Worm (Caenorhabditis elegans) whole organism, L3 larva: ENCODE measurements around the gene F42G4.5.

Experiments used
- R02D3.7 ChIP-seq: fragments of 150-350 bp; optimal IDR thresholded peaks from 2 replicates; lab custom pipeline; 2014; ENCODE audit warnings: missing biosample characterization, missing genetic modification characterization
- ZK546.5 ChIP-seq: sonication (generic microtip); optimal IDR thresholded peaks from 2 replicates; lab custom pipeline; 2017; ENCODE audit warnings: missing biosample characterization, missing genetic modification characterization
- aly-2 ChIP-seq: fragments of 150-350 bp; optimal IDR thresholded peaks from 2 replicates; lab custom pipeline; 2014; ENCODE audit warnings: missing biosample characterization, missing genetic modification characterization
- ceh-16 ChIP-seq: sonication (generic microtip); optimal IDR thresholded peaks from 2 replicates; lab custom pipeline; 2017; ENCODE audit warnings: missing biosample characterization, missing genetic modification characterization
- ceh-28 ChIP-seq: fragments of 150-350 bp; optimal IDR thresholded peaks from 2 replicates; lab custom pipeline; 2014; ENCODE audit warnings: missing biosample characterization, missing genetic modification reagents, missing genetic modification characterization
- ceh-9 ChIP-seq: sonication (generic microtip); optimal IDR thresholded peaks from 2 replicates; lab custom pipeline; 2018; ENCODE audit warnings: missing biosample characterization, missing genetic modification characterization
- daf-12 ChIP-seq: fragments of 150-350 bp; optimal IDR thresholded peaks from 2 replicates; lab custom pipeline; 2014; ENCODE audit warnings: missing biosample characterization, missing genetic modification reagents, missing genetic modification characterization
- egl-27 ChIP-seq: sonication (generic microtip); optimal IDR thresholded peaks from 4 replicates; lab custom pipeline; 2017; ENCODE audit warnings: missing biosample characterization, missing genetic modification reagents, missing genetic modification characterization
- egl-5 ChIP-seq: fragments of 150-350 bp; optimal IDR thresholded peaks from 2 replicates; lab custom pipeline; 2017; ENCODE audit warnings: missing biosample characterization, missing genetic modification reagents, missing genetic modification characterization, inconsistent platforms
- elt-1 ChIP-seq: fragments of 150-350 bp; optimal IDR thresholded peaks from 2 replicates; lab custom pipeline; 2014; ENCODE audit warnings: missing biosample characterization, missing genetic modification characterization
- elt-3 ChIP-seq, 3 experiments: fragments of 150-350 bp in 1 of 3; sonication (generic microtip) in 2 of 3; optimal IDR thresholded peaks; 2 replicates in 2 of 3; 4 replicates in 1 of 3; lab custom pipeline; 2014 to 2017; ENCODE audit warnings: missing biosample characterization in 3 of 3, missing genetic modification characterization in 3 of 3
- eor-1 ChIP-seq, 2 experiments: fragments of 150-350 bp; optimal IDR thresholded peaks; 2 replicates each; lab custom pipeline; 2014 to 2018; ENCODE audit warnings: missing biosample characterization in 2 of 2, missing genetic modification characterization in 2 of 2
- fkh-2 ChIP-seq: fragments of 150-350 bp; optimal IDR thresholded peaks from 2 replicates; lab custom pipeline; 2014; ENCODE audit warnings: missing biosample characterization, missing genetic modification reagents, missing genetic modification characterization
- hmg-11 ChIP-seq: sonication (generic microtip); optimal IDR thresholded peaks from 2 replicates; lab custom pipeline; 2016; ENCODE audit warnings: missing genetic modification characterization, missing compliant biosample characterization
- jun-1 ChIP-seq: fragments of 150-350 bp; optimal IDR thresholded peaks from 2 replicates; lab custom pipeline; 2014; ENCODE audit warnings: missing biosample characterization, missing genetic modification reagents, missing genetic modification characterization
- lin-15B ChIP-seq: fragments of 150-350 bp; optimal IDR thresholded peaks from 2 replicates; lab custom pipeline; 2014; ENCODE audit warnings: missing biosample characterization, missing genetic modification characterization
- lin-39 ChIP-seq: fragments of 150-350 bp; optimal IDR thresholded peaks from 2 replicates; lab custom pipeline; 2018; ENCODE audit warnings: missing biosample characterization, missing genetic modification reagents, missing genetic modification characterization
- mdl-1 ChIP-seq: fragments of 150-350 bp; optimal IDR thresholded peaks from 2 replicates; lab custom pipeline; 2014; ENCODE audit warnings: missing biosample characterization, missing genetic modification characterization
- nfya-1 ChIP-seq: sonication (generic microtip); optimal IDR thresholded peaks from 2 replicates; lab custom pipeline; 2017; ENCODE audit warnings: missing genetic modification characterization, mild to moderate bottlenecking, missing compliant biosample characterization, antibody characterized with exemption, moderate library complexity; ENCODE audit not compliant: insufficient read depth
- nhr-11 ChIP-seq: fragments of 150-350 bp; optimal IDR thresholded peaks from 2 replicates; lab custom pipeline; 2014; ENCODE audit warnings: missing biosample characterization, missing genetic modification characterization
- nhr-12 ChIP-seq: fragments of 150-350 bp; optimal IDR thresholded peaks from 2 replicates; lab custom pipeline; 2014; ENCODE audit warnings: missing biosample characterization, missing genetic modification characterization
- nhr-23 ChIP-seq: fragments of 150-350 bp; optimal IDR thresholded peaks from 2 replicates; lab custom pipeline; 2014; ENCODE audit warnings: missing biosample characterization, missing genetic modification reagents, missing genetic modification characterization
- nhr-237 ChIP-seq: fragments of 150-350 bp; optimal IDR thresholded peaks from 2 replicates; lab custom pipeline; 2014; ENCODE audit warnings: missing biosample characterization, missing genetic modification characterization
- nhr-25 ChIP-seq: sonication (generic microtip); optimal IDR thresholded peaks from 2 replicates; lab custom pipeline; 2017; ENCODE audit warnings: missing biosample characterization, missing genetic modification characterization
- nhr-28 ChIP-seq: fragments of 150-350 bp; optimal IDR thresholded peaks from 2 replicates; lab custom pipeline; 2014; ENCODE audit warnings: missing biosample characterization, missing genetic modification characterization
- nhr-67 ChIP-seq: fragments of 150-350 bp; optimal IDR thresholded peaks from 2 replicates; lab custom pipeline; 2014; ENCODE audit warnings: missing biosample characterization, missing genetic modification characterization
- nhr-77 ChIP-seq: fragments of 150-350 bp; optimal IDR thresholded peaks from 2 replicates; lab custom pipeline; 2014; ENCODE audit warnings: missing biosample characterization, missing genetic modification characterization
- pqm-1 ChIP-seq: fragments of 150-350 bp; optimal IDR thresholded peaks from 2 replicates; lab custom pipeline; 2017; ENCODE audit warnings: missing biosample characterization, missing genetic modification characterization, inconsistent platforms
- sea-2 ChIP-seq: fragments of 150-350 bp; sonication (generic microtip); optimal IDR thresholded peaks from 4 replicates; lab custom pipeline; 2014; ENCODE audit warnings: missing biosample characterization, missing genetic modification reagents, missing genetic modification characterization
- skn-1 ChIP-seq: fragments of 150-350 bp; optimal IDR thresholded peaks from 2 replicates; lab custom pipeline; 2014; ENCODE audit warnings: missing biosample characterization, missing genetic modification characterization
- snpc-4 ChIP-seq: fragments of 150-350 bp; optimal IDR thresholded peaks from 2 replicates; lab custom pipeline; 2014; ENCODE audit warnings: missing biosample characterization, missing genetic modification characterization
- unc-39 ChIP-seq: sonication (generic microtip); optimal IDR thresholded peaks from 4 replicates; lab custom pipeline; 2017; ENCODE audit warnings: missing biosample characterization, missing genetic modification characterization
- unc-62 ChIP-seq: fragments of 150-350 bp; sonication (generic microtip); optimal IDR thresholded peaks from 4 replicates; lab custom pipeline; 2014; ENCODE audit warnings: missing biosample characterization, missing genetic modification reagents, missing genetic modification characterization
- ztf-11 ChIP-seq: fragments of 150-350 bp; optimal IDR thresholded peaks from 2 replicates; lab custom pipeline; 2014; ENCODE audit warnings: missing biosample characterization, missing genetic modification characterization
- ztf-4 ChIP-seq: fragments of 150-350 bp; optimal IDR thresholded peaks from 2 replicates; lab custom pipeline; 2014; ENCODE audit warnings: missing biosample characterization, missing genetic modification characterization

F42G4.5 gene

DNA sequence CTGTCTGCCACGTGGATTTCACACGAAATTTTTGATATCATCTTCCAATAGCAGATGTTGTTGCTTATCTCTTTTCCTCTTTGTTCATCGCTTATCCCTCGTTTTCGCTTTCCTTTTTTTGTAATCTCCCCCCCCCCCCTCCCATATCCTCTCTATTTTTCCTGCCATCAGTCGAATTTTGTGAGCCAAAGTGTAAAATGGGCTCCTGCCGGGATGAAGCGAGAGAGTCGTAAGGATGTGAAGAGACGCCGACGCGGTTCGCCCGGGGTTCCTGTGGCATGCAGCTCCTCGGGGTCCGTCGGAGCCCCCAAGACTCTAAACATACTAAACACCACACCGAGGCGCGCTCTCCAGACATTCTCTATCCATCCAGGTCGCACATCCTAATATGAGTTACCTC is 16.7 kb upstream of the F42G4.5 start, which contains the start of gene zyx-1:
zyx-1 (plus strand) TSS at position 331 of the 400 bp plus-strand sequence.
- TF ChIP-seq nhr-28 (no peak), nhr-23 (tag; lab: Kevin White, UChicago) (no peak), pqm-1 (tag; lab: Kevin White, UChicago) (no peak)

DNA sequence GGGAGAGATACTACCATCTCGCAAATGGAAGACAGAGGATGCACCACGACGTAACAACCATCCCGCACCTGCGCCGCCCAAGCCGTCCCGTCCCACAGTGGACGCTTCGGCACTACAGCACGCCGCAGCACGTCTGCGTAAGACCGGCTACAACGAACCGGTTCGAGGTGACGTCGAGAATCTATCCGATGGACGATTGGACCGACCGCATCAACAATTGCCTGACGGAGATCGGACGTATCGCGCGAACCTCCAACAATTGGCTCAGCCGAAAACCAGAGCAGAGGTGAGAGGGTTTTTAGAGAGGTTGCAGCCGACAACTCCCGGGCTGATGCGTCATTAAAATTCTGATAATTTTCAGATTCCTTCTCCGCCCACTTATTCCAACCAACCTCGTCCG is 14.1 kb upstream of the F42G4.5 start:
- TF ChIP-seq nhr-67 (tag; lab: Kevin White, UChicago) (no peak), pqm-1 (tag; lab: Kevin White, UChicago) (no peak), jun-1 (tag; lab: Kevin White, UChicago) (no peak), lin-39 (tag; lab: Kevin White, UChicago) (no peak), nhr-23 (tag; lab: Kevin White, UChicago) (no peak), elt-3 (tag; optimal IDR thresholded peaks at IDR 0.05; lab: Kevin White, UChicago) (no peak), fkh-2 (no peak), nhr-12 (tag; lab: Kevin White, UChicago) (no peak), ceh-28 (no peak), nhr-28 (no peak), mdl-1 (tag; lab: Kevin White, UChicago) (no peak), aly-2 (tag; lab: Kevin White, UChicago) (no peak), egl-27 (tag; lab: Kevin White, UChicago) (no peak), egl-5 (tag; lab: Kevin White, UChicago) (no peak), eor-1 (tag; optimal IDR thresholded peaks at IDR 0.05; lab: Kevin White, UChicago) (no peak), hmg-11 (tag; lab: Kevin White, UChicago) (no peak), unc-62 (no peak)

DNA sequence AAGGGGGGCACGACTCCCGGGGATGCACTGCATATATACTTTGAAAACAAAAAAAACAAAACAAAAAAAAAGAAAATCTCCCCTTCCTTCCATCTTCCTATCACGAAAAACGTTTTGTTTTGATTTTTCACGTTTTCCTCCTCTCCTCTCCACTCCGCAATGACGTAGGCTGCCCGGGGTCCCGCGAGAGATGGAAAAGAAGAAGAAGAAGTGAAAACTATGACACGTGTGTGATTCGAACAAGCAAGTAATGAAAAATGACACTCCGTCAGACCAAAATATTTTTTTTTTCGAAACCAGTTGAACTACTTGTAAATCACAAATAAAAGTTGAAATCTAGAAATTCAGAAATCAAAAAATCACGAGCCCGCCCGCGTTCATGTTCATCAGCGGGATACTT is 8.0 kb upstream of the F42G4.5 start:
- TF ChIP-seq nfya-1 (tag; lab: Kevin White, UChicago): peak; percentile 39
- TF ChIP-seq ztf-11 (tag; lab: Kevin White, UChicago): no peak
- TF ChIP-seq mdl-1 (tag; lab: Kevin White, UChicago): peak; percentile 32

DNA sequence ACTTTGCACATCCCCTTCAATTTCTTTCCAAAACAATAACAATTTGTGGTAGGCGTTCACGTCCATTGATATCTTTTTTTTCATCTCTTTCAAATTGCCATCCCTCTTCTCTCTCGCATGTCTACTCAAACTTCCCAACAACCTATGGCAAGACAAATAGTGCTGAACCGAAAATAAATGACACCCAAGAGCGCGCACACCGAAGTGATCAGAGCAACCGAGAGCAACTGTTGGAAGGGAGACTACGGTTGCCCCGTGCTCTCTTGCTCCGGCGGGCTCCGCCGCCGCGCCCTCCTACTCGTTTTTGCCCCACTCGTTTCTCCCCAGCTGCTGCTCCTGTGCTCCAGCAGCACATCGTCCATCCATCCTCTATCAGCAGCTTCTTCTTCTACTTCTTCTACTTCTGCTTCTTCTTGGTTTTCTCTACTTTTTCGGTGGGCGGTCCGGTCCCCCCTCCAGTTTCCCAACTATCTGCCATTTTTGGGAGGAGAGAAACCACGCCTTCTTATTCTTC is 6.4 kb upstream of the F42G4.5 start:
- no peak for TF ChIP-seq fkh-2
- TF ChIP-seq ceh-16: no peak
- TF ChIP-seq nhr-11 (tag; lab: Kevin White, UChicago): no peak
- TF ChIP-seq lin-39 (tag; lab: Kevin White, UChicago): peak; percentile 84
- no peak for TF ChIP-seq lin-15B
- no peak for TF ChIP-seq nhr-23 (tag; lab: Kevin White, UChicago)
- no peak for TF ChIP-seq nhr-25 (tag; lab: Kevin White, UChicago)
- TF ChIP-seq sea-2 (GFP tag; lab: Kevin White, UChicago): no peak
- TF ChIP-seq egl-5 (tag; lab: Kevin White, UChicago): peak; percentile 6
- no peak for TF ChIP-seq nfya-1 (tag; lab: Kevin White, UChicago)
- no peak for TF ChIP-seq ztf-11 (tag; lab: Kevin White, UChicago)
- TF ChIP-seq elt-1 (tag; lab: Kevin White, UChicago): peak; percentile 47
- TF ChIP-seq R02D3.7: no peak
- TF ChIP-seq aly-2 (tag; lab: Kevin White, UChicago): no peak
- TF ChIP-seq nhr-77: no peak
- TF ChIP-seq daf-12 (tag; lab: Kevin White, UChicago): no peak

DNA sequence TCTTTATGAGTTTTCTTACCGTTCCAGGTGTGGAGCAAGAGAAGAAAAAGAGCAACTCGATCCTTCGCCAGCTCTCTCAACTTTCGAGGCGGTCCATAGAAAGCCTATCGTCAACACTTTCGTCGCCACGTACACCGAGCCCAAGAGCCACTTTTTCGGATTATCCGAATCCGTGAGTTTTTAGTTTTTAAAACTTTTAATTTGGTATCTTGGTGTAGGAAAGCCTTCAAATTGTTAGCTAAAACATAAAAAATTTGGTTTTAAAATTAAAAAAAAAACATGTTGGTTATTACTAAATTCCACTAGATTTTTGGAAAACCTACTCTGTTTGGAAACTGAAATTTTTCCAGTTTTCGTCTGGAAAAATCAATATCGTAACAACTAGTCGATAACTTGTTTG is 462 bp downstream of the F42G4.5 start:
- TF ChIP-seq unc-39 (tag; lab: Kevin White, UChicago) (no peak), nhr-77 (no peak), jun-1 (tag; lab: Kevin White, UChicago) (no peak), pqm-1 (tag; lab: Kevin White, UChicago) (no peak), ztf-4 (tag; lab: Kevin White, UChicago) (no peak), nhr-237 (no peak), ceh-16 (no peak), mdl-1 (tag; lab: Kevin White, UChicago) (no peak), hmg-11 (tag; lab: Kevin White, UChicago) (no peak), ZK546.5 (no peak), snpc-4 (tag; lab: Kevin White, UChicago) (no peak), ceh-9 (no peak), skn-1 (tag; lab: Kevin White, UChicago) (no peak), nfya-1 (tag; lab: Kevin White, UChicago) (no peak), nhr-25 (tag; lab: Kevin White, UChicago) (no peak), egl-27 (tag; lab: Kevin White, UChicago) (no peak)
